Worm (Caenorhabditis elegans) whole organism, late embryonic: ENCODE results near the gene clh-5.
A peak's percentile ranks its signal among the peaks of the same experiment; 100 is the strongest.

ENCODE experiments used
- C08G9.2 ChIP-seq: sonication (generic microtip); optimal IDR thresholded peaks from 2 replicates; lab custom pipeline; 2016; ENCODE audit warnings: mild to moderate bottlenecking, missing genetic modification characterization, moderate library complexity, missing compliant biosample characterization
- F13H6.1 ChIP-seq: sonication (generic microtip); optimal IDR thresholded peaks from 2 replicates; lab custom pipeline; 2016; ENCODE audit warnings: missing genetic modification characterization, missing compliant biosample characterization
- ama-1 ChIP-seq: fragments of 150-350 bp; optimal IDR thresholded peaks from 2 replicates; lab custom pipeline; 2014
- ceh-48 ChIP-seq: sonication (generic microtip); optimal IDR thresholded peaks from 2 replicates; lab custom pipeline; 2016; ENCODE audit warnings: missing genetic modification characterization, inconsistent platforms, missing compliant biosample characterization
- dmd-4 ChIP-seq: sonication (generic microtip); optimal IDR thresholded peaks from 2 replicates; lab custom pipeline; 2016; ENCODE audit warnings: borderline replicate concordance, missing genetic modification characterization, missing compliant biosample characterization
- hlh-6 ChIP-seq: sonication (generic microtip); optimal IDR thresholded peaks from 2 replicates; lab custom pipeline; 2016; ENCODE audit warnings: missing genotype, missing genetic modification characterization, missing compliant biosample characterization
- lim-6 ChIP-seq: sonication (generic microtip); optimal IDR thresholded peaks from 2 replicates; lab custom pipeline; 2016; ENCODE audit warnings: missing genetic modification characterization, missing compliant biosample characterization
- lin-11 ChIP-seq: fragments of 200-800 bp; sonication (Bioruptor generic); optimal IDR thresholded peaks from 2 replicates; lab custom pipeline; 2018; ENCODE audit warnings: mild to moderate bottlenecking, missing genetic modification characterization, missing compliant biosample characterization
- pax-1 ChIP-seq: fragments of 150-350 bp; optimal IDR thresholded peaks from 2 replicates; lab custom pipeline; 2014; ENCODE audit warnings: missing biosample characterization, missing genetic modification characterization
- sox-2 ChIP-seq: fragments of 200-800 bp; sonication (Bioruptor generic); IDR thresholded peaks from 2 replicates; pipeline ENCODE4 v1.3.6; 2022; ENCODE audit warnings: missing genetic modification reagents, missing genetic modification characterization, missing compliant biosample characterization
- unc-55 ChIP-seq: sonication (generic microtip); optimal IDR thresholded peaks from 2 replicates; lab custom pipeline; 2017; ENCODE audit warnings: missing biosample characterization, missing genetic modification reagents, missing genetic modification characterization

DNA sequence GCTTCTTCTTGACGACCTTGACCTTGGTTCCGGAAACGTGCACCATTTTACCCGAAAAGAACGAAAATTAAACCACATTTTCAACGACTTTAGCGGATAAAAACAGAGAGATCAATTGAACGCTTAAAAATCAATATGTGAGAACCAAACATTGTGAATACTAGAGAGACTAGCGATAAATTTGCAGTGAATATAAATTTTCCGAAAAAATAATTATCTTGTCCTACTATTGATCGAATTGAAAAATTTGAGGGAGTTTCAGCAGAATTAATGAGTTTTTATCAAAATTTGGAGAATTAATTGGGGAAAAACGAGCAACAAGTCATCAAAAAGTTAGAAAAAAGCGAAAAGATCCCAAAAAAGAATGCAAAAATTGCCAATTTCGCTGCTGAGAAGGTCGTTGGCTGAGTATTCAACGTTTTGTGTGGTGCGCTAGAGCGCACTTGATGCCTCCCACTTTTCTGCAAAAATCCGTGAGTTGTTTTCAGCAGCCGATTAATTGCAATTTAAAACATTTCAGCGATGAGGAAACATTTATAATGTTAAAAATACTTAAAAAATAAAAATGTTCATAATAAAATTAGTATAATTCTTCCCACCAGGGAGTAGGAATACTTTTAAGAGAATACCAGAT, 41.3 kb downstream of the clh-5 start, which contains the start of gene rpl-32:
- TF ChIP-seq hlh-6 (no peak), F13H6.1 (tag; lab: Kevin White, UChicago) (no peak), ceh-48 (tag; lab: Kevin White, UChicago) (no peak), lin-11 (tag; lab: Kevin White, UChicago) (no peak), dmd-4 (tag; lab: Kevin White, UChicago) (no peak), lim-6 (tag; lab: Kevin White, UChicago) (no peak), pax-1 (tag; lab: Kevin White, UChicago) (peak; percentile 15), ama-1 (lab: Kevin White, UChicago) (no peak), C08G9.2 (tag; lab: Kevin White, UChicago) (no peak), sox-2 (GFP tag; lab: Robert Waterston, UW) (no peak), unc-55 (GFP tag; lab: Kevin White, UChicago) (peak; percentile 6)
